Fruit fly (Drosophila melanogaster) whole organism, embryonic: ENCODE measurements around the gene CG3347.
A peak's percentile ranks its signal among the peaks of the same experiment; 100 is the strongest.

Experiments
- Abd-B ChIP-seq: fragments of 200-800 bp; sonication (Bioruptor generic); optimal IDR thresholded peaks from 2 replicates; lab custom pipeline; 2018; ENCODE audit warnings: missing biosample characterization, mild to moderate bottlenecking, missing genetic modification characterization, moderate library complexity
- BtbVII ChIP-seq: fragments of 200-800 bp; sonication (Bioruptor generic); optimal IDR thresholded peaks from 3 replicates; lab custom pipeline; 2017; ENCODE audit warnings: missing biosample characterization, mild to moderate bottlenecking, missing genetic modification characterization
- CG10431 ChIP-seq: fragments of 200-800 bp; sonication (Bioruptor generic); optimal IDR thresholded peaks from 3 replicates; lab custom pipeline; 2018; ENCODE audit warnings: missing biosample characterization, mild to moderate bottlenecking, missing genetic modification characterization
- CG12236 ChIP-seq: fragments of 200-800 bp; sonication (Bioruptor generic); optimal IDR thresholded peaks from 2 replicates; lab custom pipeline; 2016; ENCODE audit warnings: missing biosample characterization, missing genetic modification characterization
- CG14441 ChIP-seq: fragments of 200-800 bp; sonication (Bioruptor generic); IDR thresholded peaks from 2 replicates; pipeline ENCODE4 v1.3.6; 2022; ENCODE audit warnings: missing biosample characterization, missing genetic modification characterization
- CG14710 ChIP-seq: fragments of 200-800 bp; sonication (Bioruptor generic); optimal IDR thresholded peaks from 3 replicates; lab custom pipeline; 2019; ENCODE audit warnings: missing biosample characterization, mild to moderate bottlenecking, missing genetic modification characterization, moderate library complexity
- CG14965 ChIP-seq: fragments of 200-800 bp; sonication (Bioruptor generic); optimal IDR thresholded peaks from 2 replicates; lab custom pipeline; 2016; ENCODE audit warnings: missing biosample characterization, missing genetic modification characterization, borderline replicate concordance
- CG15073 ChIP-seq: fragments of 200-800 bp; sonication (Bioruptor generic); optimal IDR thresholded peaks from 2 replicates; lab custom pipeline; 2016; ENCODE audit warnings: missing biosample characterization, missing genetic modification characterization
- CG15269 ChIP-seq: fragments of 200-800 bp; sonication (Bioruptor generic); optimal IDR thresholded peaks from 2 replicates; lab custom pipeline; 2018; ENCODE audit warnings: missing biosample characterization, mild to moderate bottlenecking, missing genetic modification characterization, moderate library complexity
- CG16813 ChIP-seq: fragments of 200-800 bp; sonication (Bioruptor generic); IDR thresholded peaks from 3 replicates; pipeline ENCODE4 v1.3.6; 2022; ENCODE audit warnings: missing biosample characterization, missing genetic modification characterization; ENCODE audit not compliant: partially characterized antibody
- CG17361 ChIP-seq: fragments of 200-800 bp; sonication (Bioruptor generic); IDR thresholded peaks from 3 replicates; pipeline ENCODE4 v1.3.6; 2022; ENCODE audit warnings: missing biosample characterization, missing genetic modification characterization
- CG18011 ChIP-seq: fragments of 200-800 bp; sonication (Bioruptor generic); optimal IDR thresholded peaks from 2 replicates; lab custom pipeline; 2017; ENCODE audit warnings: missing biosample characterization, missing genetic modification characterization, mild to moderate bottlenecking, moderate library complexity, missing genotype
- CG18476 ChIP-seq: fragments of 200-800 bp; sonication (Bioruptor generic); optimal IDR thresholded peaks from 2 replicates; lab custom pipeline; 2016; ENCODE audit warnings: missing biosample characterization, mild to moderate bottlenecking, missing genetic modification characterization
- CG18599 ChIP-seq: fragments of 200-800 bp; sonication (Bioruptor generic); optimal IDR thresholded peaks from 3 replicates; lab custom pipeline; 2017; ENCODE audit warnings: missing biosample characterization, missing genetic modification characterization, mild to moderate bottlenecking, moderate library complexity, missing genetic modification reagents
- CG2120 ChIP-seq: fragments of 200-800 bp; sonication (Bioruptor generic); optimal IDR thresholded peaks from 3 replicates; lab custom pipeline; 2016; ENCODE audit warnings: missing biosample characterization, missing genetic modification characterization
- CG2129 ChIP-seq: fragments of 200-800 bp; sonication (Bioruptor generic); IDR thresholded peaks from 2 replicates; pipeline ENCODE4 v1.3.6; 2022; ENCODE audit warnings: missing biosample characterization, missing genetic modification characterization; ENCODE audit not compliant: partially characterized antibody
- CG2875 ChIP-seq: fragments of 200-800 bp; sonication (Bioruptor generic); optimal IDR thresholded peaks from 2 replicates; lab custom pipeline; 2017; ENCODE audit warnings: missing biosample characterization, mild to moderate bottlenecking, missing genetic modification characterization, missing genetic modification reagents
- CG43689 ChIP-seq: fragments of 200-800 bp; sonication (Bioruptor generic); IDR thresholded peaks from 2 replicates; pipeline ENCODE4 v1.3.6; 2022; ENCODE audit warnings: missing biosample characterization, missing genetic modification characterization
- CG4707 ChIP-seq: fragments of 200-800 bp; sonication (Bioruptor generic); optimal IDR thresholded peaks from 2 replicates; lab custom pipeline; 2018; ENCODE audit warnings: missing biosample characterization, mild to moderate bottlenecking, missing genetic modification characterization, moderate library complexity
- CG4854 ChIP-seq: fragments of 200-800 bp; sonication (Bioruptor generic); optimal IDR thresholded peaks from 2 replicates; lab custom pipeline; 2016; ENCODE audit warnings: missing biosample characterization, missing genetic modification characterization, inconsistent platforms
- CG5180 ChIP-seq: fragments of 200-800 bp; sonication (Bioruptor generic); optimal IDR thresholded peaks from 3 replicates; lab custom pipeline; 2017; ENCODE audit warnings: missing biosample characterization, missing genetic modification characterization, mild to moderate bottlenecking, moderate library complexity, missing genetic modification reagents
- CG5953 ChIP-seq: fragments of 200-800 bp; sonication (Bioruptor generic); IDR thresholded peaks from 2 replicates; pipeline ENCODE4 v1.3.6; 2022; ENCODE audit warnings: missing biosample characterization, missing genetic modification characterization
- CG6683 ChIP-seq: fragments of 200-800 bp; sonication (Bioruptor generic); optimal IDR thresholded peaks from 2 replicates; lab custom pipeline; 2017; ENCODE audit warnings: missing biosample characterization, mild to moderate bottlenecking, missing genetic modification characterization, missing genetic modification reagents
- CG7556 ChIP-seq: fragments of 200-800 bp; sonication (Bioruptor generic); optimal IDR thresholded peaks from 2 replicates; lab custom pipeline; 2017; ENCODE audit warnings: missing biosample characterization, mild to moderate bottlenecking, missing genetic modification characterization
- CG8359 ChIP-seq: fragments of 200-800 bp; sonication (Bioruptor generic); optimal IDR thresholded peaks from 2 replicates; lab custom pipeline; 2017; ENCODE audit warnings: missing biosample characterization, mild to moderate bottlenecking, missing genetic modification characterization, borderline replicate concordance
- CG8478 ChIP-seq: fragments of >200 bp; optimal IDR thresholded peaks from 2 replicates; lab custom pipeline; 2018
- Dek ChIP-seq: fragments of 200-800 bp; sonication (Bioruptor generic); optimal IDR thresholded peaks from 3 replicates; lab custom pipeline; 2019; ENCODE audit warnings: missing biosample characterization, mild to moderate bottlenecking, missing genetic modification characterization, moderate library complexity
- Doc2 ChIP-seq: fragments of 200-800 bp; sonication (Bioruptor generic); IDR thresholded peaks from 2 replicates; pipeline ENCODE4 v1.3.6; 2022; ENCODE audit warnings: missing biosample characterization, missing genetic modification characterization
- Elba2 ChIP-seq: fragments of 200-800 bp; sonication (Bioruptor generic); optimal IDR thresholded peaks from 3 replicates; lab custom pipeline; 2016; ENCODE audit warnings: missing biosample characterization, missing genetic modification characterization
- Ets65A ChIP-seq: fragments of 200-800 bp; sonication (Bioruptor generic); peaks from one replicate; lab custom pipeline; 2016; ENCODE audit warnings: missing biosample characterization, missing genetic modification characterization
- Gsc ChIP-seq: fragments of 200-800 bp; sonication (Bioruptor generic); IDR thresholded peaks from 2 replicates; pipeline ENCODE4 v1.3.6; 2022; ENCODE audit warnings: missing biosample characterization, missing genetic modification characterization
- H2.0 ChIP-seq: fragments of 200-800 bp; sonication (Bioruptor generic); IDR thresholded peaks from 2 replicates; pipeline ENCODE4 v1.3.6; 2022; ENCODE audit warnings: missing biosample characterization, missing genetic modification characterization
- Hand ChIP-seq: fragments of 200-800 bp; sonication (Bioruptor generic); optimal IDR thresholded peaks from 2 replicates; lab custom pipeline; 2017; ENCODE audit warnings: mild to moderate bottlenecking, missing biosample characterization, missing genetic modification reagents, missing genetic modification characterization
- Opbp ChIP-seq: fragments of 200-800 bp; sonication (Bioruptor generic); IDR thresholded peaks from 3 replicates; pipeline ENCODE4 v1.3.6; 2022; ENCODE audit warnings: missing biosample characterization, missing genetic modification characterization; ENCODE audit not compliant: partially characterized antibody
- Pdp1 ChIP-seq, 2 experiments: fragments of 200-800 bp; sonication (Bioruptor generic); optimal IDR thresholded peaks; 3 replicates each; lab custom pipeline; 2016; ENCODE audit warnings: missing biosample characterization in 2 of 2, missing genetic modification characterization in 2 of 2, mild to moderate bottlenecking in 1 of 2, moderate library complexity in 1 of 2
- Sox102F ChIP-seq: fragments of 200-800 bp; sonication (Bioruptor generic); optimal IDR thresholded peaks from 2 replicates; lab custom pipeline; 2018; ENCODE audit warnings: missing biosample characterization, mild to moderate bottlenecking, missing genetic modification characterization, moderate library complexity
- Xbp1 ChIP-seq: fragments of 200-800 bp; sonication (Bioruptor generic); optimal IDR thresholded peaks from 3 replicates; lab custom pipeline; 2016; ENCODE audit warnings: missing biosample characterization, mild to moderate bottlenecking, missing genetic modification characterization
- disco-r ChIP-seq: fragments of 200-800 bp; sonication (Bioruptor generic); optimal IDR thresholded peaks from 2 replicates; lab custom pipeline; 2016; ENCODE audit warnings: missing biosample characterization, missing genetic modification characterization
- h ChIP-seq: fragments of >200 bp; optimal IDR thresholded peaks from 2 replicates; lab custom pipeline; 2017
- luna ChIP-seq: fragments of 200-800 bp; sonication (Bioruptor generic); optimal IDR thresholded peaks from 2 replicates; lab custom pipeline; 2016; ENCODE audit warnings: missing biosample characterization, missing genetic modification characterization
- nom ChIP-seq: fragments of 200-800 bp; sonication (Bioruptor generic); optimal IDR thresholded peaks from 2 replicates; lab custom pipeline; 2017; ENCODE audit warnings: missing biosample characterization, missing genetic modification characterization, mild to moderate bottlenecking, moderate library complexity, missing genetic modification reagents
- onecut ChIP-seq: fragments of 200-800 bp; sonication (Bioruptor generic); IDR thresholded peaks from 2 replicates; pipeline ENCODE4 v1.3.6; 2022; ENCODE audit warnings: missing biosample characterization, missing genetic modification characterization
- pros ChIP-seq: fragments of 200-800 bp; sonication (Bioruptor generic); optimal IDR thresholded peaks from 3 replicates; lab custom pipeline; 2019; ENCODE audit warnings: missing biosample characterization, mild to moderate bottlenecking, missing genetic modification characterization, moderate library complexity
- repo ChIP-seq: fragments of 200-800 bp; sonication (Bioruptor generic); optimal IDR thresholded peaks from 2 replicates; lab custom pipeline; 2016; ENCODE audit warnings: missing biosample characterization, missing genetic modification characterization
- slbo ChIP-seq: fragments of 200-800 bp; sonication (Bioruptor generic); IDR thresholded peaks from 2 replicates; pipeline ENCODE4 v1.3.6; 2022; ENCODE audit warnings: missing biosample characterization, missing genetic modification characterization
- slou ChIP-seq: fragments of 200-800 bp; sonication (Bioruptor generic); optimal IDR thresholded peaks from 3 replicates; lab custom pipeline; 2016; ENCODE audit warnings: missing biosample characterization, missing genetic modification characterization
- sob ChIP-seq: fragments of 200-800 bp; sonication (Bioruptor generic); IDR thresholded peaks from 2 replicates; pipeline ENCODE4 v1.3.6; 2022; ENCODE audit warnings: missing biosample characterization, missing genetic modification characterization
- tin ChIP-seq: fragments of 200-800 bp; sonication (Bioruptor generic); optimal IDR thresholded peaks from 3 replicates; lab custom pipeline; 2016; ENCODE audit warnings: missing biosample characterization, missing genetic modification characterization
- tna ChIP-seq: fragments of 200-800 bp; sonication (Bioruptor generic); IDR thresholded peaks from 2 replicates; pipeline ENCODE4 v1.3.6; 2022; ENCODE audit warnings: missing biosample characterization, missing genetic modification characterization; ENCODE audit not compliant: partially characterized antibody
- toy ChIP-seq: fragments of 200-800 bp; sonication (Bioruptor generic); IDR thresholded peaks from 2 replicates; pipeline ENCODE4 v1.3.6; 2022; ENCODE audit warnings: missing biosample characterization, missing genetic modification characterization

The CG3347 gene

dm6 chr2L:3319731-3320295 is 50.6 kb downstream of the CG3347 start, which contains the start of the genes Fign and CG8837 (continued):
- TF ChIP-seq CG15073 = no peak
- TF ChIP-seq Doc2 (GFP tag; lab: Robert Waterston, UW) = no peak
- TF ChIP-seq slou (GFP tag; lab: Kevin White, UChicago) = no peak
- TF ChIP-seq Sox102F (GFP tag; lab: Kevin White, UChicago) = no peak
- TF ChIP-seq CG14965 (GFP tag; lab: Kevin White, UChicago) = no peak
- no peak for TF ChIP-seq sob (GFP tag; lab: Robert Waterston, UW)
- TF ChIP-seq CG18011 (GFP tag; lab: Kevin White, UChicago) = no peak
- TF ChIP-seq CG8478 (lab: Kevin White, UChicago) = no peak
- no peak for TF ChIP-seq tin (GFP tag; lab: Kevin White, UChicago)
- TF ChIP-seq toy (GFP tag; lab: Robert Waterston, UW) = no peak
- no peak for TF ChIP-seq CG43689 (GFP tag; lab: Robert Waterston, UW)
- TF ChIP-seq CG16813 (GFP tag; lab: Robert Waterston, UW) = peak; percentile 88
- no peak for TF ChIP-seq Pdp1 (GFP tag; optimal IDR thresholded peaks at IDR 0.05; lab: Kevin White, UChicago)
- TF ChIP-seq CG2120 = no peak
- peak; percentile 94 for TF ChIP-seq tna
- TF ChIP-seq slbo (GFP tag; lab: Robert Waterston, UW) = no peak
- no peak for TF ChIP-seq CG14441 (GFP tag; lab: Robert Waterston, UW)
- TF ChIP-seq CG14710 (tag; lab: Kevin White, UChicago) = peak; percentile 66
- TF ChIP-seq CG5180 (GFP tag; lab: Kevin White, UChicago) = no peak
- TF ChIP-seq onecut (GFP tag; lab: Robert Waterston, UW) = no peak
- TF ChIP-seq nom (GFP tag; lab: Kevin White, UChicago) = no peak
- no peak for TF ChIP-seq CG4854 (GFP tag; lab: Kevin White, UChicago)
- no peak for TF ChIP-seq CG8359
- TF ChIP-seq repo (GFP tag; lab: Kevin White, UChicago) = no peak
- TF ChIP-seq Opbp = peak; percentile 77; the same call in 2 of the 3 replicates
- no peak for TF ChIP-seq BtbVII (GFP tag; lab: Kevin White, UChicago)
- no peak for TF ChIP-seq Ets65A (GFP tag; lab: Kevin White, UChicago)
- no peak for TF ChIP-seq Hand
- no peak for TF ChIP-seq CG6683
- TF ChIP-seq CG4707 (GFP tag; lab: Kevin White, UChicago) = no peak
- TF ChIP-seq h (lab: Kevin White, UChicago) = no peak
- no peak for TF ChIP-seq CG5953
- no peak for TF ChIP-seq luna (GFP tag; lab: Kevin White, UChicago)
- TF ChIP-seq CG18476 (GFP tag; lab: Kevin White, UChicago) = no peak
- TF ChIP-seq Abd-B = no peak
- no peak for TF ChIP-seq H2.0 (GFP tag; lab: Robert Waterston, UW)
- no peak for TF ChIP-seq CG17361 (GFP tag; lab: Robert Waterston, UW)
- TF ChIP-seq CG2129 (GFP tag; lab: Robert Waterston, UW) = no peak
- no peak for TF ChIP-seq pros (GFP tag; lab: Kevin White, UChicago)
- TF ChIP-seq Dek (tag; lab: Kevin White, UChicago) = no peak
- TF ChIP-seq disco-r (GFP tag; lab: Kevin White, UChicago) = no peak
- TF ChIP-seq Elba2 (GFP tag; lab: Kevin White, UChicago) = no peak
- no peak for TF ChIP-seq CG2875
- no peak for TF ChIP-seq CG18599 (GFP tag; lab: Kevin White, UChicago)
- TF ChIP-seq CG7556 (GFP tag; lab: Kevin White, UChicago) = no peak
- TF ChIP-seq CG15269 (tag; lab: Kevin White, UChicago) = no peak
- TF ChIP-seq Xbp1 (GFP tag; lab: Kevin White, UChicago) = no peak
- no peak for TF ChIP-seq CG10431 (GFP tag; lab: Kevin White, UChicago)
- no peak for TF ChIP-seq CG12236 (GFP tag; lab: Kevin White, UChicago)
- TF ChIP-seq Gsc (GFP tag; lab: Robert Waterston, UW) = no peak
